Fruit fly (Drosophila melanogaster) whole organism, embryonic: ENCODE measurements around the gene RAF2.

Experiments used
- Bteb2 ChIP-seq: fragments of 200-800 bp; sonication (Bioruptor generic); optimal IDR thresholded peaks from 2 replicates; lab custom pipeline; 2016; ENCODE audit warnings: missing biosample characterization, missing genetic modification characterization
- CG11247 ChIP-seq: fragments of 200-800 bp; sonication (Bioruptor generic); IDR thresholded peaks from 2 replicates; pipeline ENCODE4 v1.3.6; 2022; ENCODE audit warnings: missing biosample characterization, missing genetic modification characterization
- CG11695 ChIP-seq: fragments of 200-800 bp; sonication (Bioruptor generic); IDR thresholded peaks from 3 replicates; pipeline ENCODE4 v1.3.6; 2022; ENCODE audit warnings: missing biosample characterization, missing genetic modification characterization
- CG11723 ChIP-seq: fragments of 200-800 bp; sonication (Bioruptor generic); optimal IDR thresholded peaks from 2 replicates; lab custom pipeline; 2017; ENCODE audit warnings: missing biosample characterization, mild to moderate bottlenecking, missing genetic modification characterization
- CG12155 ChIP-seq: fragments of 200-800 bp; sonication (Bioruptor generic); optimal IDR thresholded peaks from 3 replicates; lab custom pipeline; 2016; ENCODE audit warnings: missing biosample characterization, missing genetic modification characterization
- CG12219 ChIP-seq: fragments of 200-800 bp; sonication (Bioruptor generic); optimal IDR thresholded peaks from 3 replicates; lab custom pipeline; 2018; ENCODE audit warnings: missing biosample characterization, mild to moderate bottlenecking, missing genetic modification characterization
- CG13624 ChIP-seq: fragments of 200-800 bp; sonication (Bioruptor generic); optimal IDR thresholded peaks from 2 replicates; lab custom pipeline; 2016; ENCODE audit warnings: missing biosample characterization, missing genetic modification characterization
- CG15011 ChIP-seq: fragments of 200-800 bp; sonication (Bioruptor generic); optimal IDR thresholded peaks from 3 replicates; lab custom pipeline; 2018; ENCODE audit warnings: missing biosample characterization, mild to moderate bottlenecking, missing genetic modification characterization
- CG1647 ChIP-seq: fragments of 200-800 bp; sonication (Bioruptor generic); optimal IDR thresholded peaks from 3 replicates; lab custom pipeline; 2016; ENCODE audit warnings: missing biosample characterization, missing genetic modification characterization
- CG18619 ChIP-seq: fragments of 200-800 bp; sonication (Bioruptor generic); optimal IDR thresholded peaks from 3 replicates; lab custom pipeline; 2017; ENCODE audit warnings: missing biosample characterization, mild to moderate bottlenecking, missing genetic modification characterization
- CG2129 ChIP-seq: fragments of 200-800 bp; sonication (Bioruptor generic); IDR thresholded peaks from 2 replicates; pipeline ENCODE4 v1.3.6; 2022; ENCODE audit warnings: missing biosample characterization, missing genetic modification characterization; ENCODE audit not compliant: partially characterized antibody
- CG2875 ChIP-seq: fragments of 200-800 bp; sonication (Bioruptor generic); optimal IDR thresholded peaks from 2 replicates; lab custom pipeline; 2017; ENCODE audit warnings: missing biosample characterization, mild to moderate bottlenecking, missing genetic modification characterization, missing genetic modification reagents
- CG30403 ChIP-seq: fragments of 200-800 bp; sonication (Bioruptor generic); optimal IDR thresholded peaks from 3 replicates; lab custom pipeline; 2016; ENCODE audit warnings: missing biosample characterization, missing genetic modification characterization
- CG31224 ChIP-seq: fragments of 200-800 bp; sonication (Bioruptor generic); IDR thresholded peaks from 2 replicates; pipeline ENCODE4 v1.3.6; 2022; ENCODE audit warnings: missing biosample characterization, missing genetic modification characterization
- CG3281 ChIP-seq: fragments of 200-800 bp; sonication (Bioruptor generic); optimal IDR thresholded peaks from 3 replicates; lab custom pipeline; 2017; ENCODE audit warnings: missing biosample characterization, mild to moderate bottlenecking, missing genetic modification characterization
- CG4282 ChIP-seq: fragments of 200-800 bp; sonication (Bioruptor generic); optimal IDR thresholded peaks from 2 replicates; lab custom pipeline; 2016; ENCODE audit warnings: missing biosample characterization, missing genetic modification characterization
- CG4328 ChIP-seq: fragments of 200-800 bp; sonication (Bioruptor generic); optimal IDR thresholded peaks from 3 replicates; lab custom pipeline; 2017; ENCODE audit warnings: missing biosample characterization, missing genetic modification reagents, missing genetic modification characterization
- CG4404 ChIP-seq: fragments of 200-800 bp; sonication (Bioruptor generic); IDR thresholded peaks from 2 replicates; pipeline ENCODE4 v1.3.6; 2022; ENCODE audit warnings: missing biosample characterization, missing genetic modification characterization
- CG6175 ChIP-seq: fragments of 200-800 bp; sonication (Bioruptor generic); IDR thresholded peaks from 3 replicates; pipeline ENCODE4 v1.3.6; 2022; ENCODE audit warnings: missing biosample characterization, missing genetic modification characterization
- CG6765 ChIP-seq: fragments of 200-800 bp; sonication (Bioruptor generic); optimal IDR thresholded peaks from 3 replicates; lab custom pipeline; 2017; ENCODE audit warnings: missing biosample characterization, mild to moderate bottlenecking, missing genetic modification characterization
- CG9797 ChIP-seq: fragments of 200-800 bp; sonication (Bioruptor generic); optimal IDR thresholded peaks from 3 replicates; lab custom pipeline; 2018; ENCODE audit warnings: missing biosample characterization, mild to moderate bottlenecking, missing genetic modification characterization
- CrebB ChIP-seq: fragments of 200-800 bp; sonication (Bioruptor generic); optimal IDR thresholded peaks from 3 replicates; lab custom pipeline; 2018; ENCODE audit warnings: missing biosample characterization, mild to moderate bottlenecking, missing genetic modification characterization
- Dbx ChIP-seq: fragments of 200-800 bp; sonication (Bioruptor generic); IDR thresholded peaks from 3 replicates; pipeline ENCODE4 v1.3.6; 2022; ENCODE audit warnings: missing biosample characterization, missing genetic modification characterization
- Doc2 ChIP-seq: fragments of 200-800 bp; sonication (Bioruptor generic); IDR thresholded peaks from 2 replicates; pipeline ENCODE4 v1.3.6; 2022; ENCODE audit warnings: missing biosample characterization, missing genetic modification characterization
- MTF-1 ChIP-seq: fragments of 200-800 bp; sonication (Bioruptor generic); optimal IDR thresholded peaks from 2 replicates; lab custom pipeline; 2018; ENCODE audit warnings: missing biosample characterization, mild to moderate bottlenecking, missing genetic modification characterization, borderline replicate concordance
- Max ChIP-seq: fragments of 200-800 bp; sonication (Bioruptor generic); optimal IDR thresholded peaks from 2 replicates; lab custom pipeline; 2016; ENCODE audit warnings: missing biosample characterization, mild to moderate bottlenecking, missing genetic modification characterization
- NFAT ChIP-seq: fragments of 200-800 bp; sonication (Bioruptor generic); IDR thresholded peaks from 2 replicates; pipeline ENCODE4 v1.3.6; 2022; ENCODE audit warnings: missing biosample characterization, missing genetic modification characterization
- NfI ChIP-seq: fragments of 200-800 bp; sonication (Bioruptor generic); optimal IDR thresholded peaks from 3 replicates; lab custom pipeline; 2018; ENCODE audit warnings: missing biosample characterization, mild to moderate bottlenecking, missing genetic modification characterization, moderate library complexity
- PHDP ChIP-seq: fragments of 200-800 bp; sonication (Bioruptor generic); optimal IDR thresholded peaks from 3 replicates; lab custom pipeline; 2018; ENCODE audit warnings: missing biosample characterization, mild to moderate bottlenecking, missing genetic modification characterization, moderate library complexity
- Ravus ChIP-seq: fragments of 200-800 bp; sonication (Bioruptor generic); IDR thresholded peaks from 2 replicates; pipeline ENCODE4 v1.3.6; 2022; ENCODE audit warnings: missing biosample characterization, missing genetic modification characterization
- Ssrp ChIP-seq: fragments of 200-800 bp; sonication (Bioruptor generic); optimal IDR thresholded peaks from 2 replicates; lab custom pipeline; 2018; ENCODE audit warnings: missing biosample characterization, mild to moderate bottlenecking, missing genetic modification characterization, moderate library complexity
- cad ChIP-seq: fragments of >200 bp; optimal IDR thresholded peaks from 2 replicates; lab custom pipeline; 2017; ENCODE audit warnings: missing biosample characterization, missing genetic modification characterization
- danr ChIP-seq: fragments of 200-800 bp; sonication (Bioruptor generic); IDR thresholded peaks from 2 replicates; pipeline ENCODE4 v1.3.6; 2022; ENCODE audit warnings: missing biosample characterization, missing genetic modification characterization
- dati ChIP-seq: fragments of 200-800 bp; sonication (Bioruptor generic); IDR thresholded peaks from 2 replicates; pipeline ENCODE4 v1.3.6; 2022; ENCODE audit warnings: missing biosample characterization, missing genetic modification characterization
- dpn ChIP-seq, 2 experiments: fragments of 200-800 bp; sonication (Bioruptor generic); optimal IDR thresholded peaks; 3 replicates each; lab custom pipeline; 2016; ENCODE audit warnings: missing biosample characterization in 2 of 2, missing genetic modification characterization in 2 of 2
- gem ChIP-seq: fragments of 200-800 bp; sonication (Bioruptor generic); optimal IDR thresholded peaks from 2 replicates; lab custom pipeline; 2019; ENCODE audit warnings: missing biosample characterization, mild to moderate bottlenecking, missing genetic modification characterization, moderate library complexity
- grn ChIP-seq: fragments of 200-800 bp; sonication (Bioruptor generic); optimal IDR thresholded peaks from 3 replicates; lab custom pipeline; 2017; ENCODE audit warnings: missing biosample characterization, missing genetic modification characterization
- gt ChIP-seq: fragments of 200-800 bp; sonication (Bioruptor generic); IDR thresholded peaks from 2 replicates; pipeline ENCODE4 v1.3.6; 2022; ENCODE audit warnings: missing biosample characterization, missing genetic modification characterization
- insv ChIP-seq, 2 experiments: fragments of 200-800 bp; sonication (Bioruptor generic); optimal IDR thresholded peaks; 3 replicates each; lab custom pipeline; 2016 to 2018; ENCODE audit warnings: missing biosample characterization in 2 of 2, missing genetic modification characterization in 2 of 2
- mld ChIP-seq: fragments of 200-800 bp; sonication (Bioruptor generic); IDR thresholded peaks from 3 replicates; pipeline ENCODE4 v1.3.6; 2022; ENCODE audit warnings: missing biosample characterization, missing genetic modification characterization; ENCODE audit not compliant: partially characterized antibody
- pb ChIP-seq: fragments of 200-800 bp; sonication (Bioruptor generic); optimal IDR thresholded peaks from 3 replicates; lab custom pipeline; 2016; ENCODE audit warnings: missing biosample characterization, missing genetic modification characterization
- pho ChIP-seq: fragments of 200-800 bp; sonication (Bioruptor generic); optimal IDR thresholded peaks from 2 replicates; lab custom pipeline; 2016; ENCODE audit warnings: missing biosample characterization, missing genetic modification characterization
- ranshi ChIP-seq: fragments of 200-800 bp; sonication (Bioruptor generic); IDR thresholded peaks from 2 replicates; pipeline ENCODE4 v1.3.6; 2022; ENCODE audit warnings: missing biosample characterization, missing genetic modification characterization
- shn ChIP-seq: fragments of 200-800 bp; sonication (Bioruptor generic); optimal IDR thresholded peaks from 3 replicates; lab custom pipeline; 2016; ENCODE audit warnings: missing biosample characterization, missing genetic modification characterization
- sna ChIP-seq: fragments of 200-800 bp; sonication (Bioruptor generic); IDR thresholded peaks from 2 replicates; pipeline ENCODE4 v1.3.6; 2022; ENCODE audit warnings: missing biosample characterization, missing genetic modification characterization; ENCODE audit not compliant: partially characterized antibody
- sob ChIP-seq: fragments of 200-800 bp; sonication (Bioruptor generic); IDR thresholded peaks from 2 replicates; pipeline ENCODE4 v1.3.6; 2022; ENCODE audit warnings: missing biosample characterization, missing genetic modification characterization
- tgo ChIP-seq: fragments of 200-800 bp; sonication (Bioruptor generic); IDR thresholded peaks from 3 replicates; pipeline ENCODE4 v1.3.6; 2022; ENCODE audit warnings: missing biosample characterization, missing genetic modification characterization
- tio ChIP-seq: fragments of 200-800 bp; sonication (Bioruptor generic); optimal IDR thresholded peaks from 2 replicates; lab custom pipeline; 2017; ENCODE audit warnings: missing biosample characterization, missing genetic modification characterization, inconsistent platforms
- toy ChIP-seq: fragments of 200-800 bp; sonication (Bioruptor generic); IDR thresholded peaks from 2 replicates; pipeline ENCODE4 v1.3.6; 2022; ENCODE audit warnings: missing biosample characterization, missing genetic modification characterization
- unpg ChIP-seq: fragments of 200-800 bp; sonication (Bioruptor generic); optimal IDR thresholded peaks from 3 replicates; lab custom pipeline; 2018; ENCODE audit warnings: missing biosample characterization, mild to moderate bottlenecking, missing genetic modification characterization, moderate library complexity
- wdn ChIP-seq: fragments of 200-800 bp; sonication (Bioruptor generic); IDR thresholded peaks from 2 replicates; pipeline ENCODE4 v1.3.6; 2022; ENCODE audit warnings: missing biosample characterization, missing genetic modification characterization

The RAF2 gene

dm6 chr3L:16380770-16381169 lies 5.4 kb upstream of the RAF2 start:
- TF ChIP-seq Ssrp (peak; percentile 59), grn (GFP tag; lab: Kevin White, UChicago) (no peak), tgo (peak; percentile 58), CG6765 (GFP tag; lab: Kevin White, UChicago) (peak; percentile 66), Doc2 (GFP tag; lab: Robert Waterston, UW) (no peak), Max (GFP tag; lab: Kevin White, UChicago) (no peak), CG4328 (GFP tag; lab: Kevin White, UChicago) (peak; percentile 58), sna (GFP tag; lab: Robert Waterston, UW) (no peak), sob (GFP tag; lab: Robert Waterston, UW) (peak; percentile 66), dpn (GFP tag; optimal IDR thresholded peaks at IDR 0.05; lab: Kevin White, UChicago) (peak; percentile 62 to 65), danr (GFP tag; lab: Robert Waterston, UW) (peak; percentile 61), dati (no peak), CG11695 (GFP tag; lab: Robert Waterston, UW) (0 out of 3 replicates have a peak, but pooled peaks have one; percentile 44), CG18619 (GFP tag; lab: Kevin White, UChicago) (peak; percentile 63), CrebB (tag; lab: Kevin White, UChicago) (peak; percentile 44), gem (peak; percentile 80), ranshi (GFP tag; lab: Robert Waterston, UW) (0 out of 2 replicates have a peak, but pooled peaks have one; percentile 21), toy (peak; percentile 60; the same call in 1 of the 2 replicates), CG9797 (no peak), CG12219 (GFP tag; lab: Kevin White, UChicago) (peak; percentile 65), pb (peak; percentile 4), NFAT (GFP tag; lab: Robert Waterston, UW) (peak; percentile 38; the same call in 1 of the 2 replicates), PHDP (tag; lab: Kevin White, UChicago) (peak; percentile 70), CG2875 (GFP tag; lab: Kevin White, UChicago) (peak; percentile 19), CG13624 (GFP tag; lab: Kevin White, UChicago) (peak; percentile 71), mld (no peak), CG3281 (GFP tag; lab: Kevin White, UChicago) (peak; percentile 81), CG2129 (GFP tag; lab: Robert Waterston, UW) (no peak), CG30403 (GFP tag; lab: Kevin White, UChicago) (peak; percentile 71), CG4282 (no peak), CG1647 (GFP tag; lab: Kevin White, UChicago) (peak; percentile 18), Bteb2 (GFP tag; lab: Kevin White, UChicago) (peak; percentile 43), insv (GFP tag; optimal IDR thresholded peaks at IDR 0.05; lab: Kevin White, UChicago) (no peak), tio (GFP tag; lab: Kevin White, UChicago) (no peak), CG11247 (GFP tag; lab: Robert Waterston, UW) (peak; percentile 59), CG12155 (peak; percentile 55), cad (GFP tag; lab: Kevin White, UChicago) (no peak), MTF-1 (GFP tag; lab: Kevin White, UChicago) (peak; percentile 41), Ravus (GFP tag; lab: Robert Waterston, UW) (no peak), unpg (peak; percentile 74), CG4404 (GFP tag; lab: Robert Waterston, UW) (peak; percentile 22; the same call in 1 of the 2 replicates), CG11723 (GFP tag; lab: Kevin White, UChicago) (peak; percentile 46), Dbx (GFP tag; lab: Robert Waterston, UW) (0 out of 3 replicates have a peak, but pooled peaks have one; percentile 51), gt (GFP tag; lab: Robert Waterston, UW) (no peak), CG31224 (GFP tag; lab: Robert Waterston, UW) (peak; percentile 42), shn (GFP tag; lab: Kevin White, UChicago) (peak; percentile 42), wdn (GFP tag; lab: Robert Waterston, UW) (0 out of 2 replicates have a peak, but pooled peaks have one; percentile 36), pho (GFP tag; lab: Kevin White, UChicago) (peak; percentile 59), NfI (GFP tag; lab: Kevin White, UChicago) (peak; percentile 69), CG15011 (GFP tag; lab: Kevin White, UChicago) (peak; percentile 16), CG6175 (GFP tag; lab: Robert Waterston, UW) (no peak)
